Worm (Caenorhabditis elegans): ENCODE data around the gene Y37A1A.2.

DNA sequence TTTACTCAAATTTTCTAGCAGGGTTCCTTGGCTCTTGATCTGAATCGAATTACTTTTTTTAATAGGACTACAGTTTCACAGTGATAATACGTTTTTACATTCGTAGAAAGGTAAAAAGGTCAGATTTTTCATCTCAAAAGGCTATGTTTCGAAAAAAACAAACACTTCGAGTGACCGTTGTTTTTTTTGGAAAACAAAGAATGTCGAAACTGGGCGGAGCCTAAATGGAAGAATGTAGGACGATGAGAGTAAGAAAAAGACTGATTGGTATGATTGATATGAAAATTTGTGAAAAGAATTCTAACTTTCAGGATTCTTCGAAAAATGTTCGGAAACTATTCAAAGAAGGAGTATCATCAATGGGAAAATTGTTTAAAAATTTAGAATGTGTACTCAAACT is at the start of gene Y37A1A.2:
- no peak for TF ChIP-seq hlh-15 (tag; optimal IDR thresholded peaks at IDR 0.05)
- no peak for TF ChIP-seq rnt-1 (tag; optimal IDR thresholded peaks at IDR 0.05)
- TF ChIP-seq ama-1 (optimal IDR thresholded peaks at IDR 0.05) = no peak
- TF ChIP-seq ceh-48 (tag; optimal IDR thresholded peaks at IDR 0.05) = no peak
- no peak for TF ChIP-seq F13H6.1 (tag; optimal IDR thresholded peaks at IDR 0.05)
- no peak for TF ChIP-seq ets-4 (tag; optimal IDR thresholded peaks at IDR 0.05)
- TF ChIP-seq tbx-7 (tag; optimal IDR thresholded peaks at IDR 0.05) = no peak
- TF ChIP-seq pqm-1 (tag; optimal IDR thresholded peaks at IDR 0.05) = no peak
- TF ChIP-seq unc-55 (GFP tag; optimal IDR thresholded peaks at IDR 0.05) = no peak
- no peak for TF ChIP-seq pag-3 (tag; optimal IDR thresholded peaks at IDR 0.05; ENCODE audit: borderline replicate concordance)
- no peak for TF ChIP-seq hlh-30 (tag; optimal IDR thresholded peaks at IDR 0.05; ENCODE audit: insufficient read depth)
- TF ChIP-seq odd-2 (tag; optimal IDR thresholded peaks at IDR 0.05) = no peak
- no peak for TF ChIP-seq elt-2 (tag; optimal IDR thresholded peaks at IDR 0.05)
- TF ChIP-seq T23F11.4 (GFP tag; optimal IDR thresholded peaks at IDR 0.05) = no peak
